Fruit fly (Drosophila melanogaster) S2 (cell line): ENCODE data around the gene CG1637.

Source experiments
- CG8478 ChIP-seq: fragments of >200 bp; optimal IDR thresholded peaks from 2 replicates; lab custom pipeline; 2018
- CTCF ChIP-seq, 2 experiments: fragments of >200 bp; optimal IDR thresholded peaks; 2 replicates each; lab custom pipeline; 2018

Gene CG1637

DNA sequence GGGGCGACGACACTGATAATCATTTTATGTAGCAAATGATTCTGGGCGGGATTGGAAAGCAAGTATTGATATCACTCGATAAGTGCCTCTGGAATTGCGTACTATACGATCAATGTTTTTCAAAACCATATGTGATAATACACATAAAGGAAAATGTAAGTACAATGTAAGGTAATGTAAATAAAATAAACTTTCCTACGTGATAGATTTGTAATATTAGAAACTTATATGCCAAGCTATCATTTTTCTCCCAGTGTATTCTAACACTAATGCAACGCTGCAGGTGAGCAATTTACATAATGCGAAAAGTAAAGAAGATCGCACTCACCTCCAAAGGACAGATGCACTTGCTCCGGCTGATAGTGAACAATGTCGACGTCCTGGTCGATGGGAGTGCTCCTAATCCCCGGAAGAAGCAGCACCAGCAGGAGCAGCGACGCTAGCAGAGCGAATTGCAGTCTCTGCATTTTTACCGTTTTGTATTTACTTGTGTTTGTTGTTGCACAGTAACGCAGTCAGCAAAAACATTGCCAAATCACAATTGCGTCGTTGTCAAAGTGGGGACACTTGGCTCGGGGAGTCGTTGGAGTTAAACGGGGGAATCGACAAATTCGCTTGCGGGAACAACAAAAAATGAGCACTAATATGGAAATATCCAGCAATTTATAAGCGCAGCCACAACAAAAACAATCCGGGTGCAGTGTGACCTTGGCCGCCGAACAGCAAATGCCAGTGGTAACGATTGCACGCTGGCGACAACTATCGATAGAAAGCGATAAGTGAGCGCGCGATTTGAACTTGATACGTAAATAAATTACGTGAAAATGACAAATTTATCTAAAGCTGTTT, at the start of gene CG1637:
Gene CG1637, minus strand, starts transcription at position 807 of the 849 bp plus-strand sequence.
- TF ChIP-seq CG8478 (lab: Kevin White, UChicago) (no peak), CTCF (optimal IDR thresholded peaks at IDR 0.05; lab: Kevin White, UChicago) (no peak)

DNA sequence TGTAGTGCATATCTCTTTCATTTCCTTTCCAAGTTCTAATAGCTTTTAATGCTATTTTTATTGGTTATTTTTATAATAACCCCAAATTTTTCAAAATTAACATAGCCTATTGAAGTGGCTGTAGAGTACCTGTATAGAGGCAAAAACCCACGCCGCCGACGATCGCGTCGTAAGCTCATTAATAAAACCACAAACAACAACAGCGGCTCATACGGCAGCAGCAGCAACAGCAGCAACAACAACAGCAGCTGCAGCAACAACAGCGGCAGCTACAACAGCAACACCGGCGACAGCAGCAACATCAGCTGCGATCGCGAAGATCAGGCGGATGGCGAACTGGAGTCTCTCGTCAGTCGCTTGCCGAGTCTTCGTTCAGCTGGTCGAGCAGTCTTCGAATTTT, 49.4 kb upstream of the CG1637 start, which contains the start of gene CG2145:
Gene CG2145, plus strand, starts transcription at position 290 of the 400 bp plus-strand sequence.
- TF ChIP-seq CG8478 (lab: Kevin White, UChicago), result no peak

DNA sequence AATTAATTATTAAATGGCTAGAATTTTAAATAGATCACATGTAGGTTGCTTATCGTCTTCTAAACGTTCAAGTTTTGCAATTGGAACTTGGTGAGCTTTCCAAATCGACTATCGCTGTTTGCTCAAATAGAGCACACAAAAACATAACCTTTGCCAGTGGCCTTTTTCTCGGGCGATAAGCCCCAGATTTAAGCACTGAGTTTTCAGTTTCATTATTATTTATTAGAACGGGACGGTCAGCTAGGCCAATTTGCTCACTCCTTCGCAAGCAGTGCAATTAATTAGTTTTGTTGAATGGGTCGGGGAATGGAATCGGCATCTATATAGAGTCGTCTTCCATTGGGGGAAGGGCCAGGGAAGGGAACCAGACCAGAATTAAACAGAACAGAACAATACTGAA, 48.6 kb upstream of the CG1637 start:
- TF ChIP-seq CG8478 (lab: Kevin White, UChicago) (no peak), CTCF (optimal IDR thresholded peaks at IDR 0.05; lab: Kevin White, UChicago) (no peak)

DNA sequence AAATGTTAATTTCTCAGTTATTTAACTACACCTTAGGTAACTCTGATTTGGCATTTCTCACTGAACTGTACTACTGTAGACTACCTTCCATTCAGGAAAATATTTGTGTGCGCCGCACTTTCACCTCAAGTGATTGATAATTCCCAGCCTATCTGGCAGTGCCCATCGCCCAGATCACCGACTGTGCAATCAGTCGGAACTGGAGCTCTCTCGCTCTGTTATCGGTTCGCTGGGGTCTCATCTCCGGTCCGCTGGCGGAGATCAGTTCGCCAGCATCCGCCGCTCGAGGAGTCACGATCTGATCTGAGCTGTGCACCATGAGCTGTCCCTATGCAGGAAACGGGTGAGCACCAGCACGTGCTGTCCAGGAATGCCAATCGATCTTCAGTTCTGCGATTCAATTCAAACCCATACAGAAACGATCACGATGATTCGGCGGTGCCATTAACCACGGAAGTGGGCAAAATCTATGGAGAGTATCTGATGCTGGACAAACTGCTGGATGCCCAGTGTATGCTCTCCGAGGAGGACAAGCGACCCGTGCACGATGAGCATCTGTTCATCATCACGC, 46.1 kb upstream of the CG1637 start, which contains the start of gene v:
Gene v, plus strand, starts transcription at position 262 of the 571 bp plus-strand sequence.
- TF ChIP-seq CG8478 (lab: Kevin White, UChicago), result no peak
- no peak for TF ChIP-seq CTCF (optimal IDR thresholded peaks at IDR 0.05; lab: Kevin White, UChicago)

DNA sequence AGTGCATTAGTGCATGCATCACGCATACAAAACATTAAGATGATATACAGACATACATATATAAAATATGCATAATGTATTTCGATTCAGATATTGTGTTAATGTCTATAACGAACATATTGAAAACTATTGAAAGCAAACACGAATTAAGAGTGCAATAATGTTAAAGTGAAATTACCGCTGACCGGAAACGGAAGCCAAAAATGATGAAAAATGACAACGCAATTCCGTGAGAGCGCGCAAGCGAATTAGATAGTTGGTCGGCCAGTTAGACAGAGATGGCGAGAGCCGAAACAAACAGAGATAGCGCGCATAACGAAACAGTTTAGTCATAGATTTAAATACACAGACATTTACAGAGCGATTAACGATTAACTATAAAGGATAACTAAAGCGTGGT, 44.5 kb upstream of the CG1637 start:
- TF ChIP-seq CG8478 (lab: Kevin White, UChicago) (no peak), CTCF (optimal IDR thresholded peaks at IDR 0.05; lab: Kevin White, UChicago) (no peak)

DNA sequence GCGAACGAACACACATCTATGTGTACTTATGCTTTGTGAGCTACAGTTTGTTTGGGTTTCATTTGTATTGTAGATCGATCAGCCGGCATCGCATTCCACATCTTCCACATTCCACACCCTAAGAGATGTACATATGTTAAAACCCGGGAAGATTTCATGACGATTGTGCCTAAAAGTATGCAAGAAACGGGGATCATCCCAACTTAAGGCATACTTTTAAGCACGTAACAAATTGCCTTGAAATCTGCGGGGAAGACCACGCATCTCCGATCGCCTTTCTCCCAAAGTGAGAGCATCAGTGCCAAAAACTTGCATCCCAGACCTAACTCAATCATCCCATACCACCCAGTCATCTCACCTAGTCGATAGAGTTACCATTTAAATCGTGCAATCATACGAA, 44.0 kb upstream of the CG1637 start:
- TF ChIP-seq CTCF (optimal IDR thresholded peaks at IDR 0.05; lab: Kevin White, UChicago), result no peak
- TF ChIP-seq CG8478 (lab: Kevin White, UChicago), result no peak

DNA sequence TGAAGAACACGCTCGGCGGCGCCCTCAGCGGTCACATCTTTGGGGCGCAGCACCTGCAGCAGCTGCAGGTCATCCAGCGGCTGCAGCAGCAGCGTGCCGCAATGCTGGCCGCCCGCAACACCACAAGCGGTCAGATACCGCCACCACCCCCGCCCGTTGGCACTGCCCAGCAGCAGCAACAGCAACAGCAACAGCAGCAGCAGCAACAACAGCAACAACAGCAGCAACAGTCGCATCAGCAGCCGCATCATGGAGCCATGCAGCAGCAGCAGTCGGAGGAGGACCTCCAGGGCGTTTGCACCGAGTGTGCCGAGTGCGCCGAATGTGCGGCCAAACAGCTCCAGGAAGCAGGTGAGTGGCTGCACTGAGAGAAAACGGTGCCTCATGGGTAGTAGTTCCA, 34.9 kb upstream of the CG1637 start:
- TF ChIP-seq CTCF (optimal IDR thresholded peaks at IDR 0.05; lab: Kevin White, UChicago) (no peak), CG8478 (lab: Kevin White, UChicago) (no peak)

DNA sequence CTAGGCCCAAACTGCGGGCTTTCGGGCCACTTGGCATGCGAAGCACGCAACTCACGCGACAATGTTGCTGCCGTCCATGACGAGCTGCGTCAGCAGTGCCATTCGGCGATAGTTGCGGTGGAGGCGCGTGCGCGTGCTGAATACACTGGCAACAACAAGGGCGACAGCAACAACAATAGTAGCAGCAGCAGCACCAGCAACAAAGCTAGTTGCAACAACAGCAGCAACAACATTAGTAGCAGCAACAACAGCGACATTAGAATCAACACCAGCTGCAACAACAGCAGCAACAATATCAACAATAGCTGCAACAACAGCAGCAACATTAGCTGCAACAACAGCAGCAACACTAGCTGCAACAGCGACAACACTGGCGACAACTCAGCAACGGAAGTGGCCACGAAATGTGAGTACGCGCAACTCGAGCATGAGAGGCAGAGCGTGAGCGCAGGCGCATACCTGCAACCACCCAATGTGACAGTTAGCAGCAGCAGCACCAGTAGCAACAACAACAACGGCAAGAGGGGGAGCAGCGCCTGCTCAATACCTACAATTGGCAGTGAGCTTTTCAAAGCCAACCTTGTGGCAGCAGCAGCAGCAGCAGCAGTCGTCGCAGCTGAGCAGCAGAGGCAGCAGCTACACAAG, 28.7 kb upstream of the CG1637 start:
- no peak for TF ChIP-seq CTCF (optimal IDR thresholded peaks at IDR 0.05; lab: Kevin White, UChicago)
- TF ChIP-seq CG8478 (lab: Kevin White, UChicago), result no peak

DNA sequence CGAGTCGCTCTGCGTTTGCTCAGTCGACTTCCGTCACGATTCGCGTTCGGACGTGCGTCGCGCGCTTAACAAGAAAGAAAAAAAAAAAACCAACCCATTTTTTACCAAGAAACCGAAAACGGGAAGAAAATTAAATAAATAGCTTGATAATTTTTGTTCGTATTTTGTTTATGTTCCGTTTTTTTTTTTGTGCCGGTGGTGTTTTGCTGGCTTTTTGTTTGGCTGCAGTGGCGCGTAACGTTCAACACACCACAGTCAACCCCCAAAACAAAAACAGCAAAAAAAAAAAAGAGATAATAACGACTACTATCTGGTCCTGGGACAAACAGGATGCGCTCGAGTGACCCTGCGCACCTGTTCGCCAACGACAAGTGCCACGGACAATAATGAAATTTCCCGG, 27.8 kb upstream of the CG1637 start, which contains the start of gene CG43901:
Gene CG43901, plus strand, starts transcription at position 301 of the 400 bp plus-strand sequence.
- no peak for TF ChIP-seq CTCF (optimal IDR thresholded peaks at IDR 0.05; lab: Kevin White, UChicago)
- no peak for TF ChIP-seq CG8478 (lab: Kevin White, UChicago)

DNA sequence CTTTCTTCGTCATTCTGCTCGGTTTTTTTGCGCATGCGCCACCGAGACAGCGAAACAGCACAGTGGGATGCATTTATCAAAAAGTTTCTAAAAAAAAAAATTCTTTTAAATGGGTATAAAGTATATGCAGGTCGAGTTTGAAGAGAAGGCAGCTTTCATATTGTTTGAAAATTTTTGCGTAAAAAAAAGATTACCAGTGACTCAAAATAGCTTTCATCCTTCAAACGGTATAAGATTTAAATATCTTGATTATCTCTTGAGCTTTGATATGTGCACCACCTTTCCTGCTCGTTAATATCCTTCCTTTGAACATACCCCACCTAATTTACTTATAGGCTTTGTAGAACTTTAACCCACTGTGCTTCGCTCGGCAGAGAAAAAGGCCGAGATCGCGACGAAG, 27.4 kb upstream of the CG1637 start:
- TF ChIP-seq CG8478 (lab: Kevin White, UChicago), result no peak
- TF ChIP-seq CTCF (optimal IDR thresholded peaks at IDR 0.05; lab: Kevin White, UChicago), result no peak

DNA sequence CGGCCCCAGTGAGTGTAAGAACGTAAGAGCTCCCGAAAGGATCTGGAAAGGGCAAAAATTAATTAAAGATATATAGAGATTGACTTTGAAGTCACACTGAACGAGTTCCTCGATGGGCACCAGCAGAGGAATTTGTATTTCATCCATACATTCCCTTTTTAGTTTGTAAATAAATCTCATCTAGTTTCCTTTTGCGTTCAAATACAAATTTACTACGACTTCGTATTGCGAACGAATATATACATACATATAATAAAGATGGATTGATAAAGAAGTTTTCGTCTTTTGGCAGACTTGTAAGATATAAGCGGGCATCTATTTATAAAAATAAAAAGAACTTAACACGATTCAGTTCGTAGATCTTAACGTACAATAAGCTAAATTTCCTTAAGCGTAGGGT, 22.0 kb upstream of the CG1637 start, which contains the start of gene CG15208:
Gene CG15208, plus strand, starts transcription at position 301 of the 400 bp plus-strand sequence.
- TF ChIP-seq CG8478 (lab: Kevin White, UChicago), result no peak
- no peak for TF ChIP-seq CTCF (optimal IDR thresholded peaks at IDR 0.05; lab: Kevin White, UChicago)

DNA sequence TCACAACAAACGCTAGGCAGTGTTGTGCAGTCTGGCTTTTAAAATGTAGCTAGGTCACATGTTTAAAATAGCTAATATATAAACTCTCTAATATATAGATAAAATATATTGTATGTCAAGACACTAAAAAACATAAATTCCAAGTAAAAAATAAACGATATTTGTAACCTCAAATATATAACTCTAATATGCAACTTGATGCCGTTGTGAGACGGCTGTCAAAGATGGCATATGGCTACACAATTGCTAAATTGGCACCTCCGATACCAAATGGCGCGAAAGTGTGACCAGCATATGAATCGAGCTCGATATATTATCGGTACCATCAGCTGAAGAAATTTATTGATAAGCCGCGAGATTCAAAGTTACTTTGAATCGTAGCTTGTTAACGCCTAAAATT, 21.5 kb upstream of the CG1637 start, which contains the start of gene CG1582:
Gene CG1582, minus strand, starts transcription at position 71 of the 400 bp plus-strand sequence.
- TF ChIP-seq CG8478 (lab: Kevin White, UChicago), result no peak
- TF ChIP-seq CTCF (optimal IDR thresholded peaks at IDR 0.05; lab: Kevin White, UChicago), result no peak

DNA sequence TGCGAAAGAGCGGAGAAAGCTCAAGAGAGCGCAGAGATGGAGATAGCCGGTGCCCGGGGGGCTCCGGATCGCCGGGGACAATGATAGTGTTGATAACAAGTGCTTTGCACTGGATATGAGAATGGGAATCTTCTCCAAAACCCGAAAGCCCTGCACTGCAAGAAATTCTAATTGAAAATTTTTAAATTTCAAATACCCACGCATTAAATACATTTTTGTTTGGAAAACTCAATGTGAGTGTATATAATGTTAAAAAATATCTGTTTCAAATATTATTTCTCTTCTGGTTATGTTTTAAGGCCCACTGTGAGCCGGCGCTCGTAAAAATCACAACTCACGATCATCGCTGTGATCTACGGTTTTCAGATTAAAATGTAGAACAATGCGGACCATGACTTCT, 15.5 kb upstream of the CG1637 start:
- TF ChIP-seq CTCF (optimal IDR thresholded peaks at IDR 0.05; lab: Kevin White, UChicago) (no peak), CG8478 (lab: Kevin White, UChicago) (no peak)

DNA sequence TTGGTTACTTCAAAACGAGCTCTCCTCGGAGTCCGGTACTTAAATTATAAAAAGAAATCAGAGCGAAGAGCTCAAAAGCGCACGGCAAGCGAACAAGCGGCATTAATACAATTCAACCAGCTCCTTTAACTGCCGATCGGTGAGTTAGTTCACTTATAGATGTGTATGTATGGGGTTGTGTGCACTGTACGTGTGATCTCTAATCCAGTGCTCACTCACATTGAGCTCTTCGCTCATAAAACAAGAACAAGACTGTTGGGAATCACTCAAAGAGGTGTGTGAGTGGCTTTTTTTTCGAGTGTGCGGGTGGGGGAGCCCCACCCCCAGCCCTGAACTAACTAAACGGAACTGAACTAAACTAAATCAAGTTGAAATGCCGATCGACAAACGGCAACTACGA, 13.5 kb upstream of the CG1637 start, which contains the start of gene Ork1:
Gene Ork1, minus strand, starts transcription at position 101 of the 400 bp plus-strand sequence.
- TF ChIP-seq CTCF (optimal IDR thresholded peaks at IDR 0.05; lab: Kevin White, UChicago), result no peak
- no peak for TF ChIP-seq CG8478 (lab: Kevin White, UChicago)
